Fruit fly (Drosophila melanogaster) whole organism, embryonic: Measurements from ENCODE around the gene MESK4.

ENCODE experiments used
- Bgb ChIP-seq: fragments of 200-800 bp; sonication (Bioruptor generic); IDR thresholded peaks from 2 replicates; pipeline ENCODE4 v1.3.6; 2022; ENCODE audit warnings: missing biosample characterization, missing genetic modification characterization; ENCODE audit not compliant: partially characterized antibody
- CG10147 ChIP-seq: fragments of 200-800 bp; sonication (Bioruptor generic); optimal IDR thresholded peaks from 2 replicates; lab custom pipeline; 2019; ENCODE audit warnings: missing biosample characterization, mild to moderate bottlenecking, missing genetic modification characterization, moderate library complexity
- CG10366 ChIP-seq: fragments of 200-800 bp; sonication (Bioruptor generic); IDR thresholded peaks from 2 replicates; pipeline ENCODE4 v1.3.6; 2022; ENCODE audit warnings: missing biosample characterization, missing genetic modification characterization
- CG10654 ChIP-seq: fragments of 200-800 bp; sonication (Bioruptor generic); optimal IDR thresholded peaks from 2 replicates; lab custom pipeline; 2016; ENCODE audit warnings: missing biosample characterization, missing genetic modification characterization
- CG11723 ChIP-seq: fragments of 200-800 bp; sonication (Bioruptor generic); optimal IDR thresholded peaks from 2 replicates; lab custom pipeline; 2017; ENCODE audit warnings: missing biosample characterization, mild to moderate bottlenecking, missing genetic modification characterization
- CG12391 ChIP-seq: fragments of 200-800 bp; sonication (Bioruptor generic); optimal IDR thresholded peaks from 3 replicates; lab custom pipeline; 2018; ENCODE audit warnings: missing biosample characterization, mild to moderate bottlenecking, missing genetic modification characterization, moderate library complexity
- CG12942 ChIP-seq: fragments of 200-800 bp; sonication (Bioruptor generic); optimal IDR thresholded peaks from 3 replicates; lab custom pipeline; 2016; ENCODE audit warnings: missing biosample characterization, missing genetic modification characterization
- CG14860 ChIP-seq: fragments of 200-800 bp; sonication (Bioruptor generic); IDR thresholded peaks from 3 replicates; pipeline ENCODE4 v1.3.6; 2022; ENCODE audit warnings: missing biosample characterization, missing genetic modification characterization; ENCODE audit not compliant: partially characterized antibody
- CG16863 ChIP-seq: fragments of 200-800 bp; sonication (Bioruptor generic); optimal IDR thresholded peaks from 3 replicates; lab custom pipeline; 2016; ENCODE audit warnings: missing biosample characterization, missing genetic modification characterization
- CG17186 ChIP-seq: fragments of 200-800 bp; sonication (Bioruptor generic); optimal IDR thresholded peaks from 3 replicates; lab custom pipeline; 2017; ENCODE audit warnings: missing biosample characterization, missing genetic modification reagents, missing genetic modification characterization
- CG17612 ChIP-seq: fragments of 200-800 bp; sonication (Bioruptor generic); IDR thresholded peaks from 2 replicates; pipeline ENCODE4 v1.3.6; 2022; ENCODE audit warnings: missing biosample characterization, missing genetic modification characterization
- CG1792 ChIP-seq: fragments of 200-800 bp; sonication (Bioruptor generic); optimal IDR thresholded peaks from 2 replicates; lab custom pipeline; 2016; ENCODE audit warnings: missing biosample characterization, missing genetic modification characterization
- CG18011 ChIP-seq: fragments of 200-800 bp; sonication (Bioruptor generic); optimal IDR thresholded peaks from 2 replicates; lab custom pipeline; 2017; ENCODE audit warnings: missing biosample characterization, missing genetic modification characterization, mild to moderate bottlenecking, moderate library complexity, missing genotype
- CG2129 ChIP-seq: fragments of 200-800 bp; sonication (Bioruptor generic); IDR thresholded peaks from 2 replicates; pipeline ENCODE4 v1.3.6; 2022; ENCODE audit warnings: missing biosample characterization, missing genetic modification characterization; ENCODE audit not compliant: partially characterized antibody
- CG30403 ChIP-seq: fragments of 200-800 bp; sonication (Bioruptor generic); optimal IDR thresholded peaks from 3 replicates; lab custom pipeline; 2016; ENCODE audit warnings: missing biosample characterization, missing genetic modification characterization
- CG3407 ChIP-seq: fragments of 200-800 bp; sonication (Bioruptor generic); optimal IDR thresholded peaks from 2 replicates; lab custom pipeline; 2018; ENCODE audit warnings: missing biosample characterization, mild to moderate bottlenecking, missing genetic modification characterization
- CG3726 ChIP-seq: fragments of 200-800 bp; sonication (Bioruptor generic); IDR thresholded peaks from 3 replicates; pipeline ENCODE4, ENCODE4 v1.3.6; 2022; ENCODE audit warnings: missing biosample characterization, missing genetic modification characterization
- CG3838 ChIP-seq: fragments of 200-800 bp; sonication (Bioruptor generic); optimal IDR thresholded peaks from 3 replicates; lab custom pipeline; 2016; ENCODE audit warnings: missing biosample characterization, missing genetic modification characterization
- CG6654 ChIP-seq: fragments of 200-800 bp; sonication (Bioruptor generic); optimal IDR thresholded peaks from 2 replicates; lab custom pipeline; 2017; ENCODE audit warnings: missing biosample characterization, mild to moderate bottlenecking, missing genetic modification characterization
- CG7271 ChIP-seq: fragments of 200-800 bp; sonication (Bioruptor generic); optimal IDR thresholded peaks from 2 replicates; lab custom pipeline; 2018; ENCODE audit warnings: missing biosample characterization, mild to moderate bottlenecking, missing genetic modification characterization, moderate library complexity
- CG8944 ChIP-seq: fragments of 200-800 bp; sonication (Bioruptor generic); optimal IDR thresholded peaks from 3 replicates; lab custom pipeline; 2016; ENCODE audit warnings: missing biosample characterization, missing genetic modification characterization
- CG9876 ChIP-seq: fragments of 200-800 bp; sonication (Bioruptor generic); optimal IDR thresholded peaks from 2 replicates; lab custom pipeline; 2016; ENCODE audit warnings: missing biosample characterization, missing genetic modification characterization
- Dip2 ChIP-seq: fragments of 200-800 bp; sonication (Bioruptor generic); IDR thresholded peaks from 2 replicates; pipeline ENCODE4 v1.3.6; 2022; ENCODE audit warnings: missing biosample characterization, missing genetic modification characterization
- Fer1 ChIP-seq: fragments of 200-800 bp; sonication (Bioruptor generic); optimal IDR thresholded peaks from 2 replicates; lab custom pipeline; 2017; ENCODE audit warnings: missing biosample characterization, mild to moderate bottlenecking, missing genetic modification characterization
- Fer2 ChIP-seq: fragments of 200-800 bp; sonication (Bioruptor generic); optimal IDR thresholded peaks from 2 replicates; lab custom pipeline; 2018; ENCODE audit warnings: missing biosample characterization, mild to moderate bottlenecking, missing genetic modification characterization, moderate library complexity
- Fer3 ChIP-seq: fragments of 200-800 bp; sonication (Bioruptor generic); optimal IDR thresholded peaks from 2 replicates; lab custom pipeline; 2018; ENCODE audit warnings: missing biosample characterization, mild to moderate bottlenecking, missing genetic modification characterization, moderate library complexity
- Hr3 ChIP-seq: fragments of 200-800 bp; sonication (Bioruptor generic); optimal IDR thresholded peaks from 3 replicates; lab custom pipeline; 2016; ENCODE audit warnings: missing biosample characterization, missing genetic modification characterization
- Meics ChIP-seq: fragments of 200-800 bp; sonication (Bioruptor generic); optimal IDR thresholded peaks from 2 replicates; lab custom pipeline; 2017; ENCODE audit warnings: missing biosample characterization, mild to moderate bottlenecking, missing genetic modification characterization
- Oli ChIP-seq: fragments of 200-800 bp; sonication (Bioruptor generic); optimal IDR thresholded peaks from 2 replicates; lab custom pipeline; 2018; ENCODE audit warnings: missing biosample characterization, mild to moderate bottlenecking, missing genetic modification characterization, moderate library complexity
- ewg ChIP-seq: fragments of 200-800 bp; sonication (Bioruptor generic); optimal IDR thresholded peaks from 3 replicates; lab custom pipeline; 2017; ENCODE audit warnings: mild to moderate bottlenecking, missing biosample characterization, missing genetic modification reagents, missing genetic modification characterization
- exex ChIP-seq: fragments of 200-800 bp; sonication (Bioruptor generic); optimal IDR thresholded peaks from 4 replicates; lab custom pipeline; 2018; ENCODE audit warnings: missing biosample characterization, mild to moderate bottlenecking, missing genetic modification characterization, moderate library complexity
- fd3F ChIP-seq: fragments of 200-800 bp; sonication (Bioruptor generic); optimal IDR thresholded peaks from 2 replicates; lab custom pipeline; 2018; ENCODE audit warnings: missing biosample characterization, mild to moderate bottlenecking, missing genetic modification characterization, moderate library complexity
- fru ChIP-seq: fragments of >200 bp; optimal IDR thresholded peaks from 2 replicates; lab custom pipeline; 2017
- gcm ChIP-seq: fragments of 200-800 bp; sonication (Bioruptor generic); optimal IDR thresholded peaks from 2 replicates; lab custom pipeline; 2019; ENCODE audit warnings: missing biosample characterization, mild to moderate bottlenecking, missing genetic modification characterization, moderate library complexity
- gem ChIP-seq: fragments of 200-800 bp; sonication (Bioruptor generic); optimal IDR thresholded peaks from 2 replicates; lab custom pipeline; 2019; ENCODE audit warnings: missing biosample characterization, mild to moderate bottlenecking, missing genetic modification characterization, moderate library complexity
- gt ChIP-seq: fragments of 200-800 bp; sonication (Bioruptor generic); IDR thresholded peaks from 2 replicates; pipeline ENCODE4 v1.3.6; 2022; ENCODE audit warnings: missing biosample characterization, missing genetic modification characterization
- hbn ChIP-seq: fragments of 200-800 bp; sonication (Bioruptor generic); IDR thresholded peaks from 2 replicates; pipeline ENCODE4 v1.3.6; 2022; ENCODE audit warnings: missing biosample characterization, missing genetic modification characterization; ENCODE audit not compliant: partially characterized antibody
- inv ChIP-seq: fragments of 200-800 bp; sonication (Bioruptor generic); IDR thresholded peaks from 2 replicates; pipeline ENCODE4 v1.3.6; 2022; ENCODE audit warnings: missing biosample characterization, missing genetic modification characterization; ENCODE audit not compliant: partially characterized antibody
- nerfin-2 ChIP-seq: fragments of 200-800 bp; sonication (Bioruptor generic); IDR thresholded peaks from 2 replicates; pipeline ENCODE4 v1.3.6; 2022; ENCODE audit warnings: missing biosample characterization, missing genetic modification characterization; ENCODE audit not compliant: partially characterized antibody
- nmo ChIP-seq: fragments of 200-800 bp; sonication (Bioruptor generic); optimal IDR thresholded peaks from 2 replicates; lab custom pipeline; 2018; ENCODE audit warnings: missing biosample characterization, mild to moderate bottlenecking, missing genetic modification characterization, moderate library complexity
- nom ChIP-seq: fragments of 200-800 bp; sonication (Bioruptor generic); optimal IDR thresholded peaks from 2 replicates; lab custom pipeline; 2017; ENCODE audit warnings: missing biosample characterization, missing genetic modification characterization, mild to moderate bottlenecking, moderate library complexity, missing genetic modification reagents
- peb ChIP-seq: fragments of 200-800 bp; sonication (Bioruptor generic); IDR thresholded peaks from 2 replicates; pipeline ENCODE4 v1.3.6; 2022; ENCODE audit warnings: missing biosample characterization, missing genetic modification characterization
- pfk ChIP-seq: fragments of 200-800 bp; sonication (Bioruptor generic); optimal IDR thresholded peaks from 2 replicates; lab custom pipeline; 2018; ENCODE audit warnings: missing biosample characterization, mild to moderate bottlenecking, missing genetic modification characterization, moderate library complexity
- run ChIP-seq: fragments of 200-800 bp; sonication (Bioruptor generic); optimal IDR thresholded peaks from 3 replicates; lab custom pipeline; 2018; ENCODE audit warnings: missing biosample characterization, mild to moderate bottlenecking, missing genetic modification characterization
- salm ChIP-seq: fragments of 200-800 bp; sonication (Bioruptor generic); optimal IDR thresholded peaks from 2 replicates; lab custom pipeline; 2018; ENCODE audit warnings: missing biosample characterization, mild to moderate bottlenecking, missing genetic modification characterization
- sc ChIP-seq, 3 experiments: fragments of >200 bp in 2 of 3; fragments of 200-800 bp in 1 of 3; sonication (Bioruptor generic) in 1 of 3; optimal IDR thresholded peaks; 2 replicates in 2 of 3; 3 replicates in 1 of 3; lab custom pipeline; 2017; ENCODE audit warnings: mild to moderate bottlenecking in 1 of 3, missing biosample characterization in 1 of 3, missing genetic modification characterization in 1 of 3, missing genetic modification reagents in 1 of 3
- shn ChIP-seq: fragments of 200-800 bp; sonication (Bioruptor generic); optimal IDR thresholded peaks from 3 replicates; lab custom pipeline; 2016; ENCODE audit warnings: missing biosample characterization, missing genetic modification characterization
- toy ChIP-seq: fragments of 200-800 bp; sonication (Bioruptor generic); IDR thresholded peaks from 2 replicates; pipeline ENCODE4 v1.3.6; 2022; ENCODE audit warnings: missing biosample characterization, missing genetic modification characterization
- yki ChIP-seq: fragments of >200 bp; optimal IDR thresholded peaks from 3 replicates; lab custom pipeline; 2018
- zfh2 ChIP-seq: fragments of 200-800 bp; sonication (Bioruptor generic); optimal IDR thresholded peaks from 2 replicates; lab custom pipeline; 2016; ENCODE audit warnings: missing biosample characterization, missing genetic modification characterization

The MESK4 gene

dm6 chr3R:17020956-17021355 lies 32.3 kb downstream of the MESK4 start, which contains the start of gene Adsl (continued):
- no peak for TF ChIP-seq CG18011 (GFP tag; lab: Kevin White, UChicago)
- peak; percentile 55 for TF ChIP-seq salm (tag; lab: Kevin White, UChicago)
- no peak for TF ChIP-seq Hr3 (GFP tag; lab: Kevin White, UChicago)
- TF ChIP-seq CG14860 (GFP tag; lab: Robert Waterston, UW) = no peak
- TF ChIP-seq Dip2 (GFP tag; lab: Robert Waterston, UW) = no peak
- TF ChIP-seq CG16863 = no peak
- TF ChIP-seq CG1792 (GFP tag; lab: Kevin White, UChicago) = no peak
- no peak for TF ChIP-seq nom (GFP tag; lab: Kevin White, UChicago)
- TF ChIP-seq Fer2 = peak; percentile 56
- peak; percentile 72 for TF ChIP-seq CG3407 (GFP tag; lab: Kevin White, UChicago)
- no peak for TF ChIP-seq gt (GFP tag; lab: Robert Waterston, UW)
- no peak for TF ChIP-seq Fer1 (GFP tag; lab: Kevin White, UChicago)
- no peak for TF ChIP-seq yki (lab: Kevin White, UChicago)
- no peak for TF ChIP-seq fru (lab: Kevin White, UChicago)
- TF ChIP-seq sc (optimal IDR thresholded peaks at IDR 0.05; lab: Kevin White, UChicago) = no peak
- TF ChIP-seq sc (GFP tag; optimal IDR thresholded peaks at IDR 0.05; lab: Kevin White, UChicago) = peak; percentile 67
- no peak for TF ChIP-seq CG3726 (GFP tag; lab: Robert Waterston, UW)
- peak; percentile 49; the same call in 1 of the 2 replicates for TF ChIP-seq Bgb (GFP tag; lab: Robert Waterston, UW)
- TF ChIP-seq pfk (GFP tag; lab: Kevin White, UChicago) = peak; percentile 35
- peak; percentile 7 for TF ChIP-seq CG6654 (GFP tag; lab: Kevin White, UChicago)
- 0 out of 2 replicates have a peak, but pooled peaks have one; percentile 16 for TF ChIP-seq toy
- peak; percentile 83 for TF ChIP-seq Meics (GFP tag; lab: Kevin White, UChicago)
- TF ChIP-seq CG10654 (GFP tag; lab: Kevin White, UChicago) = peak; percentile 26
- TF ChIP-seq CG10147 (GFP tag; lab: Kevin White, UChicago) = no peak
- TF ChIP-seq inv = no peak
- no peak for TF ChIP-seq CG2129
- TF ChIP-seq nerfin-2 (GFP tag; lab: Robert Waterston, UW) = no peak
- TF ChIP-seq fd3F (GFP tag; lab: Kevin White, UChicago) = no peak
- 0 out of 2 replicates have a peak, but pooled peaks have one; percentile 14 for TF ChIP-seq hbn (GFP tag; lab: Robert Waterston, UW)
- TF ChIP-seq peb (GFP tag; lab: Robert Waterston, UW) = no peak
- peak; percentile 73 for TF ChIP-seq nmo (GFP tag; lab: Kevin White, UChicago)
- TF ChIP-seq shn = no peak
- peak; percentile 60 for TF ChIP-seq CG17186 (GFP tag; lab: Kevin White, UChicago)
- TF ChIP-seq CG30403 (GFP tag; lab: Kevin White, UChicago) = peak; percentile 42
- TF ChIP-seq CG11723 (GFP tag; lab: Kevin White, UChicago) = no peak
- TF ChIP-seq CG7271 (tag; lab: Kevin White, UChicago) = peak; percentile 91
- TF ChIP-seq CG17612 (GFP tag; lab: Robert Waterston, UW) = no peak
- peak; percentile 72 for TF ChIP-seq CG12391
- no peak for TF ChIP-seq CG3838 (GFP tag; lab: Kevin White, UChicago)
- no peak for TF ChIP-seq CG9876 (GFP tag; lab: Kevin White, UChicago)
- no peak for TF ChIP-seq gem (tag; lab: Kevin White, UChicago)
- TF ChIP-seq Fer3 (tag; lab: Kevin White, UChicago) = no peak
- TF ChIP-seq Oli (tag; lab: Kevin White, UChicago) = peak; percentile 51
- peak; percentile 48 for TF ChIP-seq ewg (GFP tag; lab: Kevin White, UChicago)
- no peak for TF ChIP-seq CG12942 (GFP tag; lab: Kevin White, UChicago)
- no peak for TF ChIP-seq exex
- TF ChIP-seq zfh2 (GFP tag; lab: Kevin White, UChicago) = no peak
- peak; percentile 76 for TF ChIP-seq gcm (GFP tag; lab: Kevin White, UChicago)
- TF ChIP-seq CG8944 (GFP tag; lab: Kevin White, UChicago) = no peak
- TF ChIP-seq CG10366 = no peak; the same call in 1 of the 2 replicates
- no peak for TF ChIP-seq run
